Worm (Caenorhabditis elegans): ENCODE measurements around the gene F17C11.22.

The F17C11.22 gene

ce11 chrV:10940571-10940991 is 29.4 kb downstream of the F17C11.22 start (continued):
- no peak for TF ChIP-seq sem-2 (GFP tag; optimal IDR thresholded peaks at IDR 0.05)
- TF ChIP-seq elt-1 (tag; optimal IDR thresholded peaks at IDR 0.05; ENCODE audit: borderline replicate concordance, insufficient read depth) = no peak
- no peak for TF ChIP-seq M03D4.4 (tag; optimal IDR thresholded peaks at IDR 0.05)
- peak; percentile 14 for TF ChIP-seq blmp-1 (tag; optimal IDR thresholded peaks at IDR 0.05)
- no peak for TF ChIP-seq ceh-83 (GFP tag; optimal IDR thresholded peaks at IDR 0.05)

- TF ChIP-seq elt-1 (tag; optimal IDR thresholded peaks at IDR 0.05; ENCODE audit: borderline replicate concordance, insufficient read depth) (peak; percentile 6), pha-4 (tag; optimal IDR thresholded peaks at IDR 0.05) (no peak)
These were observed 29.9 kb downstream of the F17C11.22 start for ce11 chrV:10939990-10940570.

ce11 chrV:10938739-10939138 is 31.2 kb downstream of the F17C11.22 start, which contains the start of gene F17C11.11:
TSS of gene F17C11.11 (minus strand) at chrV:10938817.
- TF ChIP-seq snpc-4 (tag; optimal IDR thresholded peaks at IDR 0.05) (no peak), hlh-1 (tag; optimal IDR thresholded peaks at IDR 0.05) (peak; percentile 5)

- TF ChIP-seq ces-1 (GFP tag; optimal IDR thresholded peaks at IDR 0.05) (no peak), nhr-28 (tag; optimal IDR thresholded peaks at IDR 0.05) (no peak), pha-4 (tag; optimal IDR thresholded peaks at IDR 0.05) (no peak), elt-1 (tag; optimal IDR thresholded peaks at IDR 0.05; ENCODE audit: borderline replicate concordance, insufficient read depth) (no peak), lin-32 (GFP tag; optimal IDR thresholded peaks at IDR 0.05) (no peak), zip-8 (tag; optimal IDR thresholded peaks at IDR 0.05) (no peak), ceh-43 (GFP tag; optimal IDR thresholded peaks at IDR 0.05) (no peak), lin-13 (tag; optimal IDR thresholded peaks at IDR 0.05) (no peak), M03D4.4 (tag; optimal IDR thresholded peaks at IDR 0.05) (no peak), sem-2 (GFP tag; optimal IDR thresholded peaks at IDR 0.05) (no peak), unc-39 (tag; optimal IDR thresholded peaks at IDR 0.05) (no peak), ham-2 (GFP tag; optimal IDR thresholded peaks at IDR 0.05) (no peak)
These were observed 32.7 kb downstream of the F17C11.22 start for ce11 chrV:10937294-10937693.

ce11 chrV:10936681-10937080 is 33.3 kb downstream of the F17C11.22 start, which contains the start of gene F17C11.12:
TSS of gene F17C11.12 (minus strand) at chrV:10936920.
- TF ChIP-seq ztf-11 (tag; optimal IDR thresholded peaks at IDR 0.05) = no peak
- no peak for TF ChIP-seq drap-1 (GFP tag; optimal IDR thresholded peaks at IDR 0.05)
- no peak for TF ChIP-seq snpc-4 (tag; optimal IDR thresholded peaks at IDR 0.05)
- no peak for TF ChIP-seq lin-32 (GFP tag; optimal IDR thresholded peaks at IDR 0.05)
- TF ChIP-seq nhr-237 (tag; optimal IDR thresholded peaks at IDR 0.05) = no peak

- TF ChIP-seq nhr-2 (tag; optimal IDR thresholded peaks at IDR 0.05) = no peak
- no peak for TF ChIP-seq M03D4.4 (tag; optimal IDR thresholded peaks at IDR 0.05)
- no peak for TF ChIP-seq nhr-237 (tag; optimal IDR thresholded peaks at IDR 0.05)
- TF ChIP-seq nhr-76 (tag; optimal IDR thresholded peaks at IDR 0.05) = no peak
- no peak for TF ChIP-seq pha-4 (tag; optimal IDR thresholded peaks at IDR 0.05)
- TF ChIP-seq lin-13 (tag; optimal IDR thresholded peaks at IDR 0.05) = no peak
- no peak for TF ChIP-seq flh-1 (GFP tag; optimal IDR thresholded peaks at IDR 0.05)
- no peak for TF ChIP-seq nhr-12 (tag; optimal IDR thresholded peaks at IDR 0.05)
- no peak for TF ChIP-seq ces-1 (GFP tag; optimal IDR thresholded peaks at IDR 0.05)
- TF ChIP-seq drap-1 (GFP tag; optimal IDR thresholded peaks at IDR 0.05) = no peak
- TF ChIP-seq ceh-39 (tag; optimal IDR thresholded peaks at IDR 0.05) = no peak
These were observed 37.6 kb downstream of the F17C11.22 start, which contains the start of gene F58B4.5 for ce11 chrV:10932411-10932810. TSS of gene F58B4.5 (plus strand) at chrV:10932693.

- TF ChIP-seq ceh-43 (GFP tag; optimal IDR thresholded peaks at IDR 0.05) (no peak), hlh-1 (tag; optimal IDR thresholded peaks at IDR 0.05) (no peak), tbx-8 (GFP tag; optimal IDR thresholded peaks at IDR 0.05) (no peak), bed-3 (GFP tag; optimal IDR thresholded peaks at IDR 0.05) (no peak), snpc-4 (tag; optimal IDR thresholded peaks at IDR 0.05) (no peak), sptf-1 (tag; optimal IDR thresholded peaks at IDR 0.05) (no peak), nhr-2 (tag; optimal IDR thresholded peaks at IDR 0.05) (no peak), sem-2 (GFP tag; optimal IDR thresholded peaks at IDR 0.05) (no peak), flh-1 (GFP tag; optimal IDR thresholded peaks at IDR 0.05) (no peak), mls-2 (tag; optimal IDR thresholded peaks at IDR 0.05) (no peak), cnd-1 (tag; optimal IDR thresholded peaks at IDR 0.05) (no peak), ceh-39 (tag; optimal IDR thresholded peaks at IDR 0.05) (no peak), ceh-83 (GFP tag; optimal IDR thresholded peaks at IDR 0.05) (no peak), nhr-76 (tag; optimal IDR thresholded peaks at IDR 0.05) (no peak), lsy-2 (tag; optimal IDR thresholded peaks at IDR 0.05) (no peak), unc-120 (tag; optimal IDR thresholded peaks at IDR 0.05; ENCODE audit: poor library complexity, severe bottlenecking) (no peak), mep-1 (tag; optimal IDR thresholded peaks at IDR 0.05) (no peak), lin-13 (tag; optimal IDR thresholded peaks at IDR 0.05) (no peak)
These were observed 38.8 kb downstream of the F17C11.22 start, which contains the start of gene scvp-1 for ce11 chrV:10931189-10931588. TSS of gene scvp-1 (minus strand) at chrV:10931289.

Measured in whole organism, mixed stage, embryonic.